Worm (Caenorhabditis elegans): ENCODE results near the gene srg-45.

- TF ChIP-seq ceh-13 (GFP tag; optimal IDR thresholded peaks at IDR 0.05), result no peak
- no peak for TF ChIP-seq ama-1 (optimal IDR thresholded peaks at IDR 0.05)
These were observed 37.6 kb downstream of the srg-45 start, which contains the start of gene F23H12.3 for ce11 chrV:12344845-12345244.
